Fruit fly (Drosophila melanogaster) ovary, adult (tissue): ENCODE measurements around the gene Dpy-30L2.

Source experiments
- CG17801 ChIP-seq: fragments of 200-800 bp; optimal IDR thresholded peaks from 2 replicates; lab custom pipeline; 2019; ENCODE audit warnings: missing biosample characterization, mild to moderate bottlenecking, missing genetic modification characterization, moderate library complexity; ENCODE audit not compliant: partially characterized antibody

Gene Dpy-30L2

DNA sequence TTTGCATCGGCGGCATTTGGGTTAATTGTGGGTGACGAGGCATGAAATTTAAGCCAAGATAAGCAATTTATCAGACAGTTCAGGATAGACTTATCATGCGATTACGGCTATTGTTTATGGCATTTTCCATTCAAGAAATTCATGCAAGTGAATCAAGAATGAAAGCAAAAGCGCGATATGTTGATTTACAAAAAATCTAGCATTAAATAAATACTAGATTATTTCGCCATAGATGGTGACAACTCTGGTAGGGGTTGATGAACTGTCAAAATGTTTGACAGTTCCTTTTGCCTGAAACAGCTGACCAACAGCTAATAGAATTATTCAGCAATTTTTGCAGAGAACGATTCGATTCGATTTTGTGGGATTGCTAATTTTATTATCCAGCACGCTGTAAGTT lies 21.5 kb upstream of the Dpy-30L2 start, which contains the start of gene CG32259:
TSS of gene CG32259 (plus strand) at position 301 of the 400 bp plus-strand sequence.
- no peak for TF ChIP-seq CG17801 (GFP tag; lab: Kevin White, UChicago)

DNA sequence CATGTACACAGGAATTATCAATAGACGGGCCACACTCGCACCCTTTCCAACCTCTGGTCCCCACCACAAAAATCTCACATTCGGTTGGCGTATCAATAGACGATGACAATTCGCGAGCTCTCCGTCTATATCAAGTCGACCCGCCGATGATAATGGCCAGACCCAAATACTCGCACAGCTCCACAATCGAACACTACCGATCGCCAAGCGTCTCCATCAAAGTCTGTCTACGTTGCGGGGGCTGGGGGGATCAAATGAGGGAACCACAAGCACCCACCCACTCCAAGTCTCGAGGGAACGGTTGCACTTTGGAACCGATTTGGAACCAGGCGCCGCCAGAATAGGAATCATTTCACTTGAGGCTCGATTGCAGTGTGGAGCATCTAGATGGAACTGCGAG lies 20.8 kb upstream of the Dpy-30L2 start:
- TF ChIP-seq CG17801 (GFP tag; lab: Kevin White, UChicago) = no peak

DNA sequence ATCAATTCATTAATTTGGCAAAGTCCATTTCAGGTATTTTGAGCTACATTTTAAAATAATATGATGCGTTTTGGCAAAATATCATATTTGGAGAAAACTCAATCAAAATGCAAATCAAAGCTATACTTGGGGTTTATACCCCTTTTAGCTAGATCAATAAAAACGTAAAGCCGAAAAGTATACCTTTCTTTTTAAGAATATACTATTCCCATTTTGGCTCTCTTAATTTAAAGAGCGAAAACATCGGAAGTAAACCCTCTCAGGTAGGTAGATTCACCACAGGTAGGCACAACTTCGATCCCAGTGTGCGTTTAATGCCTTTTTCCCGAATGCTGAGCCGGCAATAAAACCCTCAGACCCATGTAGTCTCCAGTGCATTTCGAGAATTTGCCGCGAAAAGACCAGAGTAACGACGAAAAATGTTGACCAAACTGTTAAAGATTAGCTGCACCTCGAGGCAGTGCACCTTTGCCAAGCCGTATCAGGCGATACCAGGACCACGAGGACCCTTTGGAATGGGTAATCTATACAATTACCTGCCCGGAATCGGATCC lies 14.5 kb upstream of the Dpy-30L2 start, which contains the start of gene dib:
TSS of gene dib (plus strand) at position 372 of the 554 bp plus-strand sequence.
- TF ChIP-seq CG17801 (GFP tag; lab: Kevin White, UChicago) = peak; percentile 22

DNA sequence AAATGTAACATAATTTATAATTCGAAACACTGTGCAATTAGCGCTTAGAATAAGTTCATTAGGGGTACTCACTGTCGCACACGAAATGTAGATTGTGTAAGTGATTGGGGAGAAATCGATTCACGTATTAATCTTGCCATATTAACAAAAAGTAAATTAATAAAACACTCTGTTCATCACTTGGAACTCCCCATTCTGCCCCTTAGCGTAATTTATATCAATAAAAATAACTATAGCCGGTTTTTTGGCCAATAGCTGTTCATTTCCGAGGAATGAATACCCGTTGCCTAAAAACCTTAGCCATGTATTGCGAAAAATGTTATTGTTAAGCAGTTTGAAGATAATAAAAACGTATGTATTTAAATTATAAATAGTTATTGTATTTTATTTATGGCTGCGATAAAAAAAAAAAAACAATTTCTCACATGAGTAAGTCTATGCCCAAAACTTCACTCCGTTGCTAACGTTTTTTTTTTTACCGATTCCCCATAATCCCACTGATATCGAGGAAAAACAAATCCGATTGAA lies 11.8 kb upstream of the Dpy-30L2 start, which contains the start of gene Ugt305A1:
TSS of gene Ugt305A1 (plus strand) at position 478 of the 528 bp plus-strand sequence.
- no peak for TF ChIP-seq CG17801 (GFP tag; lab: Kevin White, UChicago)

DNA sequence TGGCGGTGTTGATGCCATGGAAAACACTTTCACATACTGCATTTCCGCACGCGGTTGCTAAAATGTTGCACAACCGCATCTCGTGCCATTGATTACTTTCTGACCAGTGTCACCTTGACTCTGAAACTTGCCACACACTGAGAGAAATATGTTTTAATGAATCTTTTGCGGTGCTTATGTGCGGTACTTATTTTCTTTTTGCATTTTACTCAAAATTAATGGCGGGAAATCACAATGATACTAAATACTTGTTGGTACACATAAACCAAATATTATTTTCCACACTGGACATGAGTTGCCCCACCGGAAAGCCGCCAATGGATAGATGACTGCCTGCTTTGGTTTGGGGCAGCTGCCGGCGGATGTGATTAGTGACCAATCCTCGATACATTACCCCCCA lies 9.3 kb upstream of the Dpy-30L2 start:
- TF ChIP-seq CG17801 (GFP tag; lab: Kevin White, UChicago) = no peak

DNA sequence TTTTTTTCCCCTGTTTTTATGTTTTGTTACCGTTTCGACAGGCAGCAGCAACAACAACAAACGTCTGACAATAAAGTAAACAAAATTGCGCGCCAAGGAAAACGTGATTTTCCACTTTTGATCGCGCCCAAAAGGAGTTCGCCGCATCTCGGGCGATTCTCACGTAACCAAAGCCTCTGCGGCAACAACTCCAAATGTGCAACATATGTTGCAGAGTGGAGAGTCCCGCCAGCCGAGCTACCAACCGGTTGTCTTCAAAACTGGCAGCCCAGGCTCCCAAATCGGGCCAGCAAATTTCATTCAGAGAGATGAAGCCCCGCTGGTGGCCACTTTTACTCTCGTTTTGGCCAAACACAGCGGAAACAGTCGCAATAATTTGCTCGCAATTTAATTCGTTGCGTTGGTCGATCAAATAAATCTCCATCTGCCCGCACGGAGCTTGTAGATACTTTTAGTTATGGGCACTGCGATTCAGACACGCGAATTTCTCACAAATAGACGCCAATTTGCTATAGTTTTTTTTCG lies 8.0 kb upstream of the Dpy-30L2 start:
- TF ChIP-seq CG17801 (GFP tag; lab: Kevin White, UChicago) = no peak

DNA sequence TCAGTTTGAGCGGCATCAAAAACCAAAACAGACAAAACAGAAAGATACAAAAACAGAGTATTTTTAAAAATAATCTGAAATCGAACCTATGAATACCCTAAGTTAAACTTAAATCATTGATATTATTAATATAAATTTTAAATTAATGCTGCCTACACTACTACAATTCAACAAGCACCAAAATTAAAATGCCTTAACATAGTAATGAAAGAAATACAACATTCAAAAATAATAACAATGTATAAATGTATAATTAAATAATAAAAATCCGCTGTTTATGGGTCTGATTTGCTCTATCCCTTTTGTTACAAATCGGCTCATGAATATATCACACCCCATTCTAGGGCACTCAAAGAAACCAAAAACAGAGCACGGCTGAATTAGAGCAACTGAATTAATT lies 1.5 kb upstream of the Dpy-30L2 start:
- TF ChIP-seq CG17801 (GFP tag; lab: Kevin White, UChicago) = no peak

DNA sequence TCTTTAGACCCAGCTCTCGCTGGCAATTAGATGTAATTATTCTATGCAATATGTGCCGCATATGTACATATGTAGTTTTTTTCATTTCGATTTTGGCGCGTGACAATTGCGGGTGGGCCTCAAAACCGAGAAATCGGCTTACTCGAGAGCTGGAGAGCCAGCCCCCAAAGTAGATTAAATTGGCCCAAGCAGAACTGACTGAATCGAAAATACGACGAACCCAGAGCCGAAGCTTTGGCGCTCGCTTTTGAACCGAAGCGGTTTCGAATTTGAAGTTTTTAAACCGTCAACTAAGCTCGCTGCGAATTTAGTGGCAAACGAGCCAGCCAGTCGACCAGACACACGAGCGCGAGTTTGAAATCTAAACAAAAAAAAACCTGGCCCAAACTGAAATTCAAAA lies 1.2 kb downstream of the Dpy-30L2 start, which contains the start of gene CG1136:
TSS of gene CG1136 (plus strand) at position 308 of the 400 bp plus-strand sequence.
- no peak for TF ChIP-seq CG17801 (GFP tag; lab: Kevin White, UChicago)

DNA sequence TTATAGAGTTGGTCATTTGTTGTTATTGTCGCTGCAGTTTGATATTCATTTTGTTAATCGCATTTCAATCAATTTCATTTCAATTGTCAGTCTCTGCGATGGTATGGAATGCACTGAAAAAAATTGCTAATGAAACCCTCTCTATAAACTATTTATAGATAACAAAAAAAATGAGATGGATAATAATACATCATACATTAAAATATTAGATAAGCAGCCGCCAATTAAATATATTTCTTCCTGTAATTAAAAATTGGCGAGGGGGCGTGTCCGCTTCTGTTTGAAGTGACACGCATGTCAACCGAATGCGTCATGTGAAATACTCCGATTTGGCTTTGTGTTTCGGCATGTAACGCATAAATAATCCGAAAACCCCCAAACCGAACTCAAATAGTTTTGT lies 3.0 kb downstream of the Dpy-30L2 start:
- no peak for TF ChIP-seq CG17801 (GFP tag; lab: Kevin White, UChicago)

DNA sequence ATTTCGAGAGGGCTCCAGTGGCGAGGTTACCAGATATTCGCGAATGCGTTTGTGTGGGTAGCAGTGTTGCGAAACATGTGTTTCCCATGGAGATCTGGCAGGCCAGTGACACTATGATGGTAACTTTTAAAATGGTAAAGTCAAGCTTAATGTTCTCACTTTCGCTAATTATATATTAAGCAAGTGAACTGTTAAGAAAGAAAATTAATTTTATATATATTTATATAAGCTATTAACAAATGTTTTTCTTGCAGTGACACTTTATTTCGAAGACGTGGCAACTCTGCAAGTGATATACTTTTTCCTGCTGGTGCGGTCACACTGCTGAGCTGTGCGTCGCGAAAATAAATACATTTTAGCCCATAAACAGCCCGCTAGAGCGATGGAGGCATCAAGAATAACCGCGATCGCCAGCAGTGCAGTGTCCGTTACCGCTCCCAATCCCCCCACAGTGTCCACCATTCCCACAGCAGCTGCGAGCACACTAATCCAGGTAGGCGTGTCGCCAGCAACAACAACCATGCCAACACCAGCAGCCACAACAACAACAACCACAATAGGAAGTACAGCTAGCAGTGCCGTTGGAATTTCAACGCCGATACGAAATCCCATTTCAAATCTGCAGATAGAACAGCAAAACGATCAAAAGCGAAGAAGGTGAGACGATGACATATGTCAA lies 7.1 kb downstream of the Dpy-30L2 start, which contains the start of the genes CG11593 and Rcd5:
TSS of gene CG11593 (minus strand) at position 236 of the 679 bp plus-strand sequence.
TSS of gene Rcd5 (plus strand) at position 283 of the 679 bp plus-strand sequence.
- peak; percentile 23 for TF ChIP-seq CG17801 (GFP tag; lab: Kevin White, UChicago)

DNA sequence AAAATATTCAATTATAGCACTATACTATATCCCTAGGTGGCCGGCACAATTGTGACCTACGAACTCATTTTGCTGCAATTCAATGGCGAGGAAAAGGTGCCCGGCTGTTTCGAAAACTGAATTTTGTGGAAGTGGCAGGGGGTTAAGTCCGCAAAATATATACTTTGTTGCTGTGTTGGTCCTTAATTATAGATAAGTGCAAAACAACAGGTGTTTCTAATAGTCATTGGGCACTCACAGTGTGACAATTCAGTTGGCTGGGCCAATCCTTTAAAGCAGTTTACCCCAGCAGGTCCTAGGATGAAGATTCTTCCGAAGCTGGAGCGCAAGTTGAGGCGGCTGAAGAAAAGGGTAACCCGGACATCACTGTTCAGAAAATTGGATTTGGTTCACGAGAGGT lies 12.0 kb downstream of the Dpy-30L2 start, which contains the start of gene Gr64f:
TSS of gene Gr64f (plus strand) at position 301 of the 400 bp plus-strand sequence.
- no peak for TF ChIP-seq CG17801 (GFP tag; lab: Kevin White, UChicago)

DNA sequence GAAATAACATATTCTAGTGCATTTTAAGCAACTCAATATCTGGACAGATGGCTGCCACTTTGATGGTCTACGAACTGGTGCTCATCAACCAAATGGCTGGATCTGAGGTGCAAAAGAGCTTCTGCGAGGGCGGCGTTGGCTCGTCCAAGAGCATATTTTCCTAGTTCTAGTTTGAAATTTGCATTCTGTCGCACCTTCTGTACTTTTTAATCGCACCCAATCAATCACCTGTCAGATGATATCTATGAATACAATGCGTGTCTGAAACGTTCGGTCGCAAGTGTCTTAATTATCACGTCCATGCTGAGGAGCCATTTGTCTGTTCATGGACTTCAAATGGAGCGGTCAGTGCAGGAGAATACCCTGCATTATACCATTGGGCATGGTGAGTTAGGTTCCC lies 15.8 kb downstream of the Dpy-30L2 start, which contains the start of the genes Gr64d and Gr64e:
TSS of gene Gr64d (plus strand) at position 301 of the 400 bp plus-strand sequence.
TSS of gene Gr64e (plus strand) at position 380 of the 400 bp plus-strand sequence.
- TF ChIP-seq CG17801 (GFP tag; lab: Kevin White, UChicago) = no peak

DNA sequence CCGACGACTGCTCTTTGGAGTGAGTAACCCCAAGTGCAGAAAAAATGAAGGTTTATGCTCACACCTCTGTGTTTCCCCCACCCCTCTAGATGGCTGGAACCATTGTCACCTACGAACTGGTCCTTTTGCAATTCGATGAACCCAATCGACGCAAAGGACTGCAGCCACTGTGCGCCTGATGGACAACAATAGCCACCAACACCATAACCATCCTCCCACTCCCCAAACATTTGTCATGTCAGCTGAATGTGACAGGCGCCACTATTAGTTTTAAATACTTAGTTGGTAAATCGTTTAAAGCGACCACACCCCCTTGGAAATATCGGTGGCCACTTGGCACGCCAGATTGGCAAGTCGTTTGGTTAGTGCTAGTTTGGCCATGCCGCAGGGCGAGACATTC lies 19.2 kb downstream of the Dpy-30L2 start, which contains the start of the genes Gr64b and Gr64c:
TSS of gene Gr64b (plus strand) at position 301 of the 400 bp plus-strand sequence.
TSS of gene Gr64c (plus strand) at position 301 of the 400 bp plus-strand sequence.
- TF ChIP-seq CG17801 (GFP tag; lab: Kevin White, UChicago) = no peak

DNA sequence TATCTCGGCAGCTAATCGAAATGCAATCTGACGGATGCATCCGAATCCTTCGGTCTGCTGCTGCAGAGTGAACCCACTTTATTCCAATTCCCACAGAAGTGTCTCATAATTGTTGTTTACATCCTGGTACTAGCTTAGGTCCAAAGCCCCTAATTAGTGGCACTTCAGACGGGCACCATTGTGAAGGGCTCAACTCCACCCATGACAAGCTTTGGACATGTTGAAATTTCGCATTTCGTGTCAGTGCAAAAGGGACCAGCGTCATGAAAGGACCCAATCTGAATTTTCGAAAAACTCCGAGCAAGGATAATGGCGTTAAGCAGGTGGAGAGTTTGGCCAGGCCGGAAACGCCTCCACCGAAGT lies 21.0 kb downstream of the Dpy-30L2 start, which contains the start of gene Gr64a:
TSS of gene Gr64a (plus strand) at position 264 of the 363 bp plus-strand sequence.
- no peak for TF ChIP-seq CG17801 (GFP tag; lab: Kevin White, UChicago)
